In the genomic region with DNA sequence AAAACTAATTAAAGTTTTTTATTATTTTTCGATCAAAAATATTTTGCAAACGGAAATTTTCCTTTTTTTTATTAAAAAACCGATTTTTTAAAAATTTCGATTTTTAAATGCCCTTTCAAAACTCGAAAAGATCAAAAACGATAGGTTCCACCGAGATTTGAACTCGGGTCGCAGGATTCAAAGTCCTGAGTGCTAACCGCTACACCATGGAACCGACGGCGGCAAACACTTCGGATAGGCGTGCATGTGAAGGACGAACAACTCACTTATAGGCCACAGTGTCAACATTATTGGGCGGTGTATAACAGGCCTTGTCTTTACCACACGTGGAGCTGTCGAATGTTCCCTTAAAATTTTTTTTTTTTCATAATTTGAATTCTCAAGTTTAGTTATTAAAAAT, we compare ENCODE assay signal across 5 worm cellular contexts.
TF ChIP-seq lines count a peak whose summit lies in the region.

No protein-coding gene starts in this region.

TF ChIP-seq in whole organism, L1 larva, 84 proteins besides CTCF, POLR2A, EP300 and RAD21 (continues in another document):
- TF ChIP-seq blmp-1 (tag; optimal IDR thresholded peaks at IDR 0.05; lab: Kevin White, UChicago) = peak; percentile 6
- peak; percentile 3 to 24 (median 4) for TF ChIP-seq dpl-1 (GFP tag; optimal IDR thresholded peaks at IDR 0.05; lab: Kevin White, UChicago)
- TF ChIP-seq swsn-7 (tag; optimal IDR thresholded peaks at IDR 0.05; lab: Kevin White, UChicago) = peak; percentile 13
- TF ChIP-seq nhr-85 (tag; lab: Kevin White, UChicago) = peak; percentile 42
- peak in 1 of 2 experiments; percentile 65 for TF ChIP-seq lsy-2 (tag; optimal IDR thresholded peaks at IDR 0.05; lab: Kevin White, UChicago)
- TF ChIP-seq C34B4.2 (tag; optimal IDR thresholded peaks at IDR 0.05; lab: Kevin White, UChicago) = no peak
- TF ChIP-seq ets-5 (GFP tag; IDR thresholded peaks at IDR 0.05; lab: Robert Waterston, UW) = no peak
- TF ChIP-seq nhr-77 (tag; optimal IDR thresholded peaks at IDR 0.05; lab: Kevin White, UChicago) = peak; percentile 80
- no peak for TF ChIP-seq ceh-8 (GFP tag; optimal IDR thresholded peaks at IDR 0.05; lab: Kevin White, UChicago)
- TF ChIP-seq snu-23 (GFP tag; optimal IDR thresholded peaks at IDR 0.05; lab: Kevin White, UChicago) = peak; percentile 53
- no peak for TF ChIP-seq tlp-1 (tag; optimal IDR thresholded peaks at IDR 0.05; lab: Kevin White, UChicago)
- TF ChIP-seq nhr-47 (tag; optimal IDR thresholded peaks at IDR 0.05; lab: Kevin White, UChicago) = peak; percentile 42
- TF ChIP-seq C16A3.4 (tag; optimal IDR thresholded peaks at IDR 0.05; lab: Kevin White, UChicago) = peak; percentile 48
- TF ChIP-seq efl-1 (optimal IDR thresholded peaks at IDR 0.05; lab: Kevin White, UChicago) = peak; percentile 31 to 45
- TF ChIP-seq efl-1 (GFP tag; optimal IDR thresholded peaks at IDR 0.05 in 1 of 2; lab: Kevin White, UChicago) = peak; percentile 4 to 94
- TF ChIP-seq mep-1 (tag; optimal IDR thresholded peaks at IDR 0.05; lab: Kevin White, UChicago) = peak; percentile 30
- peak; percentile 40 for TF ChIP-seq rnt-1 (tag; optimal IDR thresholded peaks at IDR 0.05; lab: Kevin White, UChicago)

TF ChIP-seq in whole organism, L3 larva, 47 proteins besides CTCF, POLR2A, EP300 and RAD21 (continues in another document):
- TF ChIP-seq nhr-237 (tag; optimal IDR thresholded peaks at IDR 0.05; lab: Kevin White, UChicago) (no peak), nhr-12 (tag; optimal IDR thresholded peaks at IDR 0.05; lab: Kevin White, UChicago) (no peak), ztf-11 (tag; optimal IDR thresholded peaks at IDR 0.05; lab: Kevin White, UChicago) (no peak), snpc-4 (tag; optimal IDR thresholded peaks at IDR 0.05; lab: Kevin White, UChicago) (no peak), nhr-43 (tag; optimal IDR thresholded peaks at IDR 0.05; lab: Kevin White, UChicago; ENCODE audit: poor library complexity, severe bottlenecking) (peak; percentile 21), lin-39 (tag; optimal IDR thresholded peaks at IDR 0.05; lab: Kevin White, UChicago) (no peak), aly-2 (tag; optimal IDR thresholded peaks at IDR 0.05; lab: Kevin White, UChicago) (no peak), pha-4 (tag; optimal IDR thresholded peaks at IDR 0.05; lab: Kevin White, UChicago) (peak; percentile 50), nhr-11 (tag; optimal IDR thresholded peaks at IDR 0.05; lab: Kevin White, UChicago) (no peak), ceh-82 (tag; optimal IDR thresholded peaks at IDR 0.05; lab: Kevin White, UChicago) (no peak), jun-1 (tag; optimal IDR thresholded peaks at IDR 0.05; lab: Kevin White, UChicago) (no peak), nhr-77 (tag; optimal IDR thresholded peaks at IDR 0.05; lab: Kevin White, UChicago) (no peak), sea-2 (GFP tag; optimal IDR thresholded peaks at IDR 0.05; lab: Kevin White, UChicago) (no peak), nhr-23 (tag; optimal IDR thresholded peaks at IDR 0.05; lab: Kevin White, UChicago) (no peak), ceh-9 (tag; optimal IDR thresholded peaks at IDR 0.05; lab: Kevin White, UChicago) (no peak), skn-1 (tag; optimal IDR thresholded peaks at IDR 0.05; lab: Kevin White, UChicago) (no peak), hmg-11 (tag; optimal IDR thresholded peaks at IDR 0.05; lab: Kevin White, UChicago) (peak; percentile 17), elt-2 (tag; optimal IDR thresholded peaks at IDR 0.05; lab: Kevin White, UChicago) (peak; percentile 1), fkh-2 (tag; optimal IDR thresholded peaks at IDR 0.05; lab: Kevin White, UChicago) (no peak)

TF ChIP-seq in whole organism, early embryonic, 17 proteins besides CTCF, POLR2A, EP300 and RAD21:
- TF ChIP-seq sea-1 (GFP tag; conservative IDR thresholded peaks at IDR 0.05; lab: Robert Waterston, UW) = 0 out of 2 replicates have a peak, but pooled peaks have one; percentile 60
- TF ChIP-seq ama-1 (optimal IDR thresholded peaks at IDR 0.05; lab: Kevin White, UChicago) = no peak
- TF ChIP-seq ceh-13 (GFP tag; optimal IDR thresholded peaks at IDR 0.05; lab: Kevin White, UChicago) = no peak
- no peak for TF ChIP-seq tbx-11 (GFP tag; IDR thresholded peaks at IDR 0.05; lab: Robert Waterston, UW)
- no peak for TF ChIP-seq hnd-1 (tag; optimal IDR thresholded peaks at IDR 0.05; lab: Kevin White, UChicago)
- no peak for TF ChIP-seq B0310.2 (tag; optimal IDR thresholded peaks at IDR 0.05; lab: Kevin White, UChicago)
- peak; percentile 73 for TF ChIP-seq pes-1 (GFP tag; IDR thresholded peaks at IDR 0.05; lab: Robert Waterston, UW)
- peak; percentile 70 for TF ChIP-seq flt-1 (GFP tag; IDR thresholded peaks at IDR 0.05; lab: Robert Waterston, UW)
- TF ChIP-seq hmg-4 (GFP tag; optimal IDR thresholded peaks at IDR 0.05; lab: Kevin White, UChicago) = peak; percentile 0
- 0 out of 2 replicates have a peak, but pooled peaks have one; percentile 25 for TF ChIP-seq tbx-37 (GFP tag; conservative IDR thresholded peaks at IDR 0.05; lab: Robert Waterston, UW)
- TF ChIP-seq ceh-36 (tag; optimal IDR thresholded peaks at IDR 0.05; lab: Kevin White, UChicago) = peak; percentile 25
- peak; percentile 56 for TF ChIP-seq scrt-1 (GFP tag; IDR thresholded peaks at IDR 0.05; lab: Robert Waterston, UW)
- no peak for TF ChIP-seq hmbx-1 (tag; optimal IDR thresholded peaks at IDR 0.05; lab: Kevin White, UChicago)
- no peak for TF ChIP-seq aly-1 (tag; optimal IDR thresholded peaks at IDR 0.05; lab: Kevin White, UChicago)
- TF ChIP-seq ets-7 (tag; optimal IDR thresholded peaks at IDR 0.05; lab: Kevin White, UChicago) = no peak
- TF ChIP-seq F13C5.2 (tag; optimal IDR thresholded peaks at IDR 0.05; lab: Kevin White, UChicago) = no peak
TF ChIP-seq in whole organism, early embryonic: peak in this region for 7.

TF ChIP-seq in whole organism, midembryonic, 9 proteins besides CTCF, POLR2A, EP300 and RAD21:
- TF ChIP-seq med-1 (GFP tag; optimal IDR thresholded peaks at IDR 0.05; lab: Kevin White, UChicago; ENCODE audit: insufficient read depth) (no peak), tab-1 (GFP tag; IDR thresholded peaks at IDR 0.05; lab: Robert Waterston, UW) (peak; percentile 64; the same call in 1 of the 2 replicates), ref-1 (GFP tag; conservative IDR thresholded peaks at IDR 0.05; lab: Robert Waterston, UW) (no peak), klf-2 (GFP tag; conservative IDR thresholded peaks at IDR 0.05; lab: Robert Waterston, UW) (no peak), T22C8.4 (GFP tag; IDR thresholded peaks at IDR 0.05; lab: Robert Waterston, UW) (no peak), ztf-29 (GFP tag; IDR thresholded peaks at IDR 0.05; lab: Robert Waterston, UW) (no peak), ztf-23 (GFP tag; IDR thresholded peaks at IDR 0.05; lab: Robert Waterston, UW) (no peak), cog-1 (tag; optimal IDR thresholded peaks at IDR 0.05; lab: Kevin White, UChicago) (no peak), flt-1 (GFP tag; IDR thresholded peaks at IDR 0.05; lab: Robert Waterston, UW) (peak; percentile 81)

TF ChIP-seq in whole organism, young adult, 124 proteins besides CTCF, POLR2A, EP300 and RAD21 (continues in another document):
- no peak for TF ChIP-seq rec-8 (tag; optimal IDR thresholded peaks at IDR 0.05; lab: Kevin White, UChicago)
- no peak for TF ChIP-seq lin-35 (GFP tag; optimal IDR thresholded peaks at IDR 0.05; lab: Kevin White, UChicago)
- TF ChIP-seq fkh-3 (tag; optimal IDR thresholded peaks at IDR 0.05; lab: Kevin White, UChicago) = no peak
- no peak for TF ChIP-seq T07F8.4 (tag; optimal IDR thresholded peaks at IDR 0.05; lab: Kevin White, UChicago)
- no peak for TF ChIP-seq ama-1 (optimal IDR thresholded peaks at IDR 0.05; lab: Kevin White, UChicago)
- TF ChIP-seq ama-1 (GFP tag; optimal IDR thresholded peaks at IDR 0.05; lab: Kevin White, UChicago) = no peak
- TF ChIP-seq mes-4 (tag; optimal IDR thresholded peaks at IDR 0.05; lab: Kevin White, UChicago) = no peak
- no peak for TF ChIP-seq Y53G8AR.9 (GFP tag; conservative IDR thresholded peaks at IDR 0.05; lab: Robert Waterston, UW)
- no peak for TF ChIP-seq D2030.7 (GFP tag; IDR thresholded peaks at IDR 0.05; lab: Robert Waterston, UW)
- peak; percentile 86 for TF ChIP-seq tbp1 (GFP tag; optimal IDR thresholded peaks at IDR 0.05; lab: Kevin White, UChicago)
- TF ChIP-seq egrh-3 (GFP tag; IDR thresholded peaks at IDR 0.05; lab: Robert Waterston, UW) = no peak
- no peak for TF ChIP-seq nfya-1 (tag; optimal IDR thresholded peaks at IDR 0.05; lab: Kevin White, UChicago; ENCODE audit: borderline replicate concordance, insufficient read depth)
- peak; percentile 44 for TF ChIP-seq mcd-1 (GFP tag; IDR thresholded peaks at IDR 0.05; lab: Robert Waterston, UW)
- TF ChIP-seq dpl-1 (GFP tag; optimal IDR thresholded peaks at IDR 0.05; lab: Kevin White, UChicago) = no peak
- TF ChIP-seq ceh-40 (GFP tag; IDR thresholded peaks at IDR 0.05; lab: Robert Waterston, UW) = no peak
- no peak for TF ChIP-seq dox-1 (GFP tag; IDR thresholded peaks at IDR 0.05; lab: Robert Waterston, UW)
- no peak for TF ChIP-seq B0019.2 (GFP tag; conservative IDR thresholded peaks at IDR 0.05; lab: Robert Waterston, UW)
- no peak for TF ChIP-seq ceh-100 (GFP tag; IDR thresholded peaks at IDR 0.05; lab: Robert Waterston, UW)
- TF ChIP-seq nhr-90 (tag; optimal IDR thresholded peaks at IDR 0.05; lab: Kevin White, UChicago) = no peak
- TF ChIP-seq pha-4 (tag; optimal IDR thresholded peaks at IDR 0.05; lab: Kevin White, UChicago) = no peak
- no peak for TF ChIP-seq akir-1 (GFP tag; optimal IDR thresholded peaks at IDR 0.05; lab: Kevin White, UChicago)
- TF ChIP-seq ztf-25 (GFP tag; IDR thresholded peaks at IDR 0.05; lab: Robert Waterston, UW) = no peak
- TF ChIP-seq Y79H2A.3 (GFP tag; conservative IDR thresholded peaks at IDR 0.05; lab: Robert Waterston, UW) = no peak
- TF ChIP-seq snpc-1.3 (tag; optimal IDR thresholded peaks at IDR 0.05; lab: Kevin White, UChicago; ENCODE audit: insufficient read depth) = no peak
- TF ChIP-seq unc-130 (GFP tag; optimal IDR thresholded peaks at IDR 0.05; lab: Kevin White, UChicago) = no peak
- no peak for TF ChIP-seq C06A6.2 (GFP tag; conservative IDR thresholded peaks at IDR 0.05; lab: Robert Waterston, UW)
- no peak for TF ChIP-seq B0035.1 (tag; optimal IDR thresholded peaks at IDR 0.05; lab: Kevin White, UChicago)
- TF ChIP-seq tbx-9 (tag; optimal IDR thresholded peaks at IDR 0.05; lab: Kevin White, UChicago; ENCODE audit: borderline replicate concordance) = no peak
- no peak for TF ChIP-seq zfh-2 (GFP tag; conservative IDR thresholded peaks at IDR 0.05; lab: Robert Waterston, UW)
- no peak for TF ChIP-seq die-1 (tag; optimal IDR thresholded peaks at IDR 0.05; lab: Kevin White, UChicago)
- no peak for TF ChIP-seq B0336.3 (GFP tag; IDR thresholded peaks at IDR 0.05; lab: Robert Waterston, UW)
- TF ChIP-seq lin-54 (GFP tag; optimal IDR thresholded peaks at IDR 0.05; lab: Kevin White, UChicago) = peak; percentile 18
- TF ChIP-seq chd-7 (tag; optimal IDR thresholded peaks at IDR 0.05; lab: Kevin White, UChicago) = no peak
- TF ChIP-seq F39B2.1 (GFP tag; IDR thresholded peaks at IDR 0.05; lab: Robert Waterston, UW) = no peak
- TF ChIP-seq F37B4.10 (GFP tag; IDR thresholded peaks at IDR 0.05; lab: Robert Waterston, UW) = no peak
